Worm (Caenorhabditis elegans) whole organism, L3 larva: ENCODE measurements around the gene F39B3.3.
"Not testable (repeated sequence)": the region's sequence is repeated elsewhere in the genome, so short reads cannot be mapped to it uniquely, and the experiment has no call there.

Source experiments
- daf-12 ChIP-seq: fragments of 150-350 bp; optimal IDR thresholded peaks from 2 replicates; lab custom pipeline; 2014; ENCODE audit warnings: missing biosample characterization, missing genetic modification reagents, missing genetic modification characterization
- fkh-10 ChIP-seq: sonication (generic microtip); optimal IDR thresholded peaks from 2 replicates; lab custom pipeline; 2017; ENCODE audit warnings: missing biosample characterization, missing genetic modification reagents, missing genetic modification characterization
- fkh-2 ChIP-seq: fragments of 150-350 bp; optimal IDR thresholded peaks from 2 replicates; lab custom pipeline; 2014; ENCODE audit warnings: missing biosample characterization, missing genetic modification reagents, missing genetic modification characterization
- pha-4 ChIP-seq: fragments of 150-350 bp; optimal IDR thresholded peaks from 2 replicates; lab custom pipeline; 2014; ENCODE audit warnings: missing biosample characterization, missing genetic modification reagents, missing genetic modification characterization
- unc-39 ChIP-seq: sonication (generic microtip); optimal IDR thresholded peaks from 4 replicates; lab custom pipeline; 2017; ENCODE audit warnings: missing biosample characterization, missing genetic modification characterization
- unc-62 ChIP-seq: fragments of 150-350 bp; sonication (generic microtip); optimal IDR thresholded peaks from 4 replicates; lab custom pipeline; 2014; ENCODE audit warnings: missing biosample characterization, missing genetic modification reagents, missing genetic modification characterization

DNA sequence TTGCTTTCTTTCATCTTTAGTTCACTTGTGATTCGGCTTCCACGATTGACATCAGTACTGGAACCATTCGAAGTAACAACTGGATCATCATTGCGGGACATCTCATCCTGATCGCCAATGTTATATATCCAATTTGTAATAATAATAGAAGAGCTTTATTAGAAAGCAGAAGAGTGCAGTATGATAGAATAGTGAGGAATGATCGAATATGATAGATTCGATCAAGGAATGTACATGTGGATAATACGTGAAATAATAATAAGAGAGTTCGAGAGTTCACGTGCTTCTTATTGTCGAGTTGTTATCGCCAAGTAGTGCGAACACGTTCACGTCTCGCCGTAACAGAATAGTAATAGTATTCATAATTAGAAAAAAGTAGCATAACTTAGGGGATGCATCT lies at the start of gene F39B3.3:
- not testable (repeated sequence) for TF ChIP-seq unc-62 (GFP tag; lab: Kevin White, UChicago); fkh-2 (tag; lab: Kevin White, UChicago); pha-4; daf-12 (tag; lab: Kevin White, UChicago); unc-39; fkh-10 (GFP tag; lab: Kevin White, UChicago)
